Worm (Caenorhabditis elegans) whole organism, L2 larva: ENCODE results near the gene mltn-6.
A peak's percentile ranks its signal among the peaks of the same experiment; 100 is the strongest.

ENCODE experiments used
- C34F6.9 ChIP-seq: fragments of 150-350 bp; optimal IDR thresholded peaks from 2 replicates; lab custom pipeline; 2014; ENCODE audit warnings: missing biosample characterization, missing genetic modification characterization
- F13H6.1 ChIP-seq: sonication (generic microtip); optimal IDR thresholded peaks from 2 replicates; lab custom pipeline; 2016; ENCODE audit warnings: missing genetic modification characterization, missing compliant biosample characterization
- R02D3.7 ChIP-seq: fragments of 150-350 bp; optimal IDR thresholded peaks from 2 replicates; lab custom pipeline; 2014; ENCODE audit warnings: missing biosample characterization, missing genetic modification characterization
- Y55F3AM.14 ChIP-seq: fragments of 200-800 bp; sonication (Bioruptor generic); optimal IDR thresholded peaks from 2 replicates; lab custom pipeline; 2018; ENCODE audit warnings: mild to moderate bottlenecking, missing genetic modification characterization, missing compliant biosample characterization
- ZK546.5 ChIP-seq: sonication (generic microtip); optimal IDR thresholded peaks from 2 replicates; lab custom pipeline; 2017; ENCODE audit warnings: missing biosample characterization, missing genetic modification characterization
- alr-1 ChIP-seq: fragments of 150-350 bp; optimal IDR thresholded peaks from 2 replicates; lab custom pipeline; 2014; ENCODE audit warnings: missing biosample characterization, missing genetic modification characterization
- aly-2 ChIP-seq: fragments of 150-350 bp; optimal IDR thresholded peaks from 2 replicates; lab custom pipeline; 2014; ENCODE audit warnings: missing biosample characterization, missing genetic modification characterization
- ama-1 ChIP-seq: fragments of 150-350 bp; optimal IDR thresholded peaks from 2 replicates; lab custom pipeline; 2018; ENCODE audit warnings: inconsistent platforms
- blmp-1 ChIP-seq: sonication (generic microtip); optimal IDR thresholded peaks from 2 replicates; lab custom pipeline; 2017; ENCODE audit warnings: missing genetic modification characterization, mild to moderate bottlenecking, missing compliant biosample characterization, antibody characterized with exemption, moderate library complexity; ENCODE audit not compliant: insufficient read depth
- ceh-16 ChIP-seq: fragments of 150-350 bp; optimal IDR thresholded peaks from 2 replicates; lab custom pipeline; 2014; ENCODE audit warnings: missing biosample characterization, missing genetic modification characterization
- ceh-82 ChIP-seq: fragments of 150-350 bp; optimal IDR thresholded peaks from 2 replicates; lab custom pipeline; 2014; ENCODE audit warnings: missing biosample characterization, missing genetic modification characterization
- crh-2 ChIP-seq: sonication (generic microtip); optimal IDR thresholded peaks from 2 replicates; lab custom pipeline; 2017; ENCODE audit warnings: missing biosample characterization, missing genetic modification characterization
- dmd-4 ChIP-seq: sonication (generic microtip); optimal IDR thresholded peaks from 2 replicates; lab custom pipeline; 2017; ENCODE audit warnings: missing biosample characterization, missing genetic modification characterization
- egl-27 ChIP-seq: sonication (generic microtip); optimal IDR thresholded peaks from 3 replicates; lab custom pipeline; 2017; ENCODE audit warnings: missing biosample characterization, missing genetic modification reagents, missing genetic modification characterization
- elt-1 ChIP-seq: fragments of 150-350 bp; optimal IDR thresholded peaks from 2 replicates; lab custom pipeline; 2014; ENCODE audit warnings: missing biosample characterization, missing genetic modification characterization
- elt-3 ChIP-seq: sonication (generic microtip); optimal IDR thresholded peaks from 2 replicates; lab custom pipeline; 2017; ENCODE audit warnings: missing biosample characterization, missing genetic modification characterization
- fos-1 ChIP-seq: fragments of 150-350 bp; optimal IDR thresholded peaks from 2 replicates; lab custom pipeline; 2014; ENCODE audit warnings: missing biosample characterization, missing genetic modification characterization
- gmeb-1 ChIP-seq: fragments of 150-350 bp; optimal IDR thresholded peaks from 2 replicates; lab custom pipeline; 2014; ENCODE audit warnings: missing biosample characterization, missing genetic modification characterization
- lin-11 ChIP-seq: fragments of 150-350 bp; sonication (generic microtip); optimal IDR thresholded peaks from 2 replicates; lab custom pipeline; 2014; ENCODE audit warnings: missing biosample characterization, missing genetic modification characterization, inconsistent platforms, mixed read lengths
- lin-13 ChIP-seq: fragments of 150-350 bp; optimal IDR thresholded peaks from 2 replicates; lab custom pipeline; 2014; ENCODE audit warnings: missing biosample characterization, missing genetic modification reagents, missing genetic modification characterization
- lin-39 ChIP-seq: fragments of 150-350 bp; optimal IDR thresholded peaks from 2 replicates; lab custom pipeline; 2014; ENCODE audit warnings: missing biosample characterization, missing genetic modification reagents, missing genetic modification characterization
- lsy-2 ChIP-seq, 2 experiments: fragments of 150-350 bp in 1 of 2; sonication (generic microtip) in 1 of 2; optimal IDR thresholded peaks; 2 replicates each; lab custom pipeline; 2014 to 2017; ENCODE audit warnings: missing biosample characterization in 2 of 2, missing genetic modification characterization in 2 of 2
- mab-5 ChIP-seq: fragments of 150-350 bp; optimal IDR thresholded peaks from 2 replicates; lab custom pipeline; 2014; ENCODE audit warnings: missing biosample characterization, missing genetic modification characterization
- mbf-1 ChIP-seq: sonication (generic microtip); optimal IDR thresholded peaks from 2 replicates; lab custom pipeline; 2017; ENCODE audit warnings: missing biosample characterization, missing genetic modification characterization
- mdl-1 ChIP-seq, 2 experiments: fragments of 150-350 bp in 1 of 2; sonication (generic microtip) in 1 of 2; optimal IDR thresholded peaks; 2 replicates each; lab custom pipeline; 2017; ENCODE audit warnings: missing biosample characterization in 2 of 2, missing genetic modification characterization in 2 of 2
- nhr-10 ChIP-seq: sonication (generic microtip); optimal IDR thresholded peaks from 2 replicates; lab custom pipeline; 2017; ENCODE audit warnings: missing biosample characterization, missing genetic modification characterization
- nhr-11 ChIP-seq: fragments of 150-350 bp; optimal IDR thresholded peaks from 2 replicates; lab custom pipeline; 2014; ENCODE audit warnings: missing biosample characterization, missing genetic modification characterization
- nhr-12 ChIP-seq: fragments of 150-350 bp; optimal IDR thresholded peaks from 2 replicates; lab custom pipeline; 2014; ENCODE audit warnings: missing biosample characterization, missing genetic modification characterization
- nhr-129 ChIP-seq: fragments of 150-350 bp; optimal IDR thresholded peaks from 2 replicates; lab custom pipeline; 2014; ENCODE audit warnings: missing biosample characterization, missing genetic modification characterization
- nhr-21 ChIP-seq: fragments of 150-350 bp; optimal IDR thresholded peaks from 2 replicates; lab custom pipeline; 2014; ENCODE audit warnings: missing biosample characterization, missing genetic modification characterization
- nhr-23 ChIP-seq: fragments of 150-350 bp; optimal IDR thresholded peaks from 2 replicates; lab custom pipeline; 2014; ENCODE audit warnings: missing biosample characterization, missing genetic modification reagents, missing genetic modification characterization
- nhr-237 ChIP-seq: fragments of 150-350 bp; optimal IDR thresholded peaks from 2 replicates; lab custom pipeline; 2014; ENCODE audit warnings: missing biosample characterization, missing genetic modification characterization
- nhr-25 ChIP-seq: fragments of 150-350 bp; sonication (generic microtip); optimal IDR thresholded peaks from 3 replicates; lab custom pipeline; 2014; ENCODE audit warnings: missing biosample characterization, missing genetic modification characterization
- nhr-6 ChIP-seq: fragments of 150-350 bp; optimal IDR thresholded peaks from 2 replicates; lab custom pipeline; 2014; ENCODE audit warnings: missing biosample characterization, missing genetic modification characterization
- nhr-77 ChIP-seq: fragments of 150-350 bp; optimal IDR thresholded peaks from 2 replicates; lab custom pipeline; 2014; ENCODE audit warnings: missing biosample characterization, missing genetic modification characterization
- peb-1 ChIP-seq: fragments of 150-350 bp; optimal IDR thresholded peaks from 2 replicates; lab custom pipeline; 2014; ENCODE audit warnings: missing biosample characterization, missing genetic modification characterization
- sem-4 ChIP-seq: fragments of 150-350 bp; optimal IDR thresholded peaks from 2 replicates; lab custom pipeline; 2014; ENCODE audit warnings: missing biosample characterization, missing genetic modification reagents, missing genetic modification characterization
- skn-1 ChIP-seq: sonication (generic microtip); optimal IDR thresholded peaks from 2 replicates; lab custom pipeline; 2017; ENCODE audit warnings: missing biosample characterization, missing genetic modification characterization
- sma-3 ChIP-seq: sonication (generic microtip); optimal IDR thresholded peaks from 2 replicates; lab custom pipeline; 2016; ENCODE audit warnings: missing genetic modification reagents, missing genetic modification characterization, missing compliant biosample characterization
- sma-9 ChIP-seq, 2 experiments: fragments of 150-350 bp in 1 of 2; sonication (generic microtip) in 1 of 2; optimal IDR thresholded peaks; 2 replicates each; lab custom pipeline; 2014 to 2016; ENCODE audit warnings: missing genetic modification characterization in 2 of 2, mild to moderate bottlenecking in 1 of 2, missing biosample characterization in 1 of 2, missing compliant biosample characterization in 1 of 2, missing genetic modification reagents in 1 of 2, moderate library complexity in 1 of 2
- snpc-4 ChIP-seq: fragments of 150-350 bp; optimal IDR thresholded peaks from 2 replicates; lab custom pipeline; 2014; ENCODE audit warnings: missing biosample characterization, missing genetic modification characterization
- unc-39 ChIP-seq: fragments of 150-350 bp; optimal IDR thresholded peaks from 2 replicates; lab custom pipeline; 2014; ENCODE audit warnings: missing biosample characterization, missing genetic modification characterization
- unc-55 ChIP-seq: fragments of 150-350 bp; sonication (generic microtip); optimal IDR thresholded peaks from 3 replicates; lab custom pipeline; 2014; ENCODE audit warnings: missing biosample characterization, missing genetic modification reagents, missing genetic modification characterization
- unc-62 ChIP-seq: fragments of 150-350 bp; optimal IDR thresholded peaks from 2 replicates; lab custom pipeline; 2014; ENCODE audit warnings: missing biosample characterization, missing genetic modification reagents, missing genetic modification characterization
- zag-1 ChIP-seq: fragments of 150-350 bp; optimal IDR thresholded peaks from 2 replicates; lab custom pipeline; 2014; ENCODE audit warnings: missing biosample characterization, missing genetic modification characterization
- ztf-1 ChIP-seq: fragments of 200-800 bp; sonication (Bioruptor generic); conservative IDR thresholded peaks from 2 replicates; pipeline ENCODE4 v1.3.6; 2022; ENCODE audit warnings: missing genetic modification characterization, missing compliant biosample characterization
- ztf-11 ChIP-seq: sonication (generic microtip); optimal IDR thresholded peaks from 2 replicates; lab custom pipeline; 2017; ENCODE audit warnings: missing biosample characterization, missing genetic modification characterization
- ztf-4 ChIP-seq: fragments of 150-350 bp; optimal IDR thresholded peaks from 2 replicates; lab custom pipeline; 2014; ENCODE audit warnings: missing biosample characterization, missing genetic modification characterization

mltn-6 gene

ce11 chrV:347561-348345, 17.0 kb upstream of the mltn-6 start:
- TF ChIP-seq elt-3 (tag; lab: Kevin White, UChicago) (no peak), nhr-10 (no peak), peb-1 (tag; lab: Kevin White, UChicago) (no peak), nhr-11 (no peak), elt-1 (tag; lab: Kevin White, UChicago) (no peak), ztf-11 (tag; lab: Kevin White, UChicago) (no peak), skn-1 (tag; lab: Kevin White, UChicago) (no peak), nhr-12 (tag; lab: Kevin White, UChicago) (no peak), nhr-25 (no peak), zag-1 (tag; lab: Kevin White, UChicago) (no peak), unc-39 (tag; lab: Kevin White, UChicago) (no peak), blmp-1 (tag; lab: Kevin White, UChicago) (no peak), Y55F3AM.14 (GFP tag; lab: Kevin White, UChicago) (no peak), ZK546.5 (no peak), nhr-23 (tag; lab: Kevin White, UChicago) (no peak), lin-11 (no peak), nhr-6 (tag; lab: Kevin White, UChicago) (no peak)

ce11 chrV:349054-349453, 15.7 kb upstream of the mltn-6 start, which contains the start of gene atg-9:
TSS of gene atg-9 (plus strand) at chrV:349385.
- TF ChIP-seq sma-3, result peak; percentile 58
- no peak for TF ChIP-seq elt-1 (tag; lab: Kevin White, UChicago)
- no peak for TF ChIP-seq unc-62 (GFP tag; lab: Kevin White, UChicago)
- TF ChIP-seq Y55F3AM.14 (GFP tag; lab: Kevin White, UChicago), result peak; percentile 40
- peak; percentile 23 for TF ChIP-seq nhr-21 (tag; lab: Kevin White, UChicago)
- peak; percentile 47 for TF ChIP-seq ztf-4
- no peak for TF ChIP-seq unc-39 (tag; lab: Kevin White, UChicago)
- TF ChIP-seq lin-13, result peak; percentile 53
- TF ChIP-seq nhr-11, result no peak
- TF ChIP-seq fos-1 (tag; lab: Kevin White, UChicago), result peak; percentile 67
- no peak for TF ChIP-seq lin-39
- TF ChIP-seq aly-2 (tag; lab: Kevin White, UChicago), result no peak
- no peak for TF ChIP-seq peb-1 (tag; lab: Kevin White, UChicago)
- no peak for TF ChIP-seq snpc-4 (tag; lab: Kevin White, UChicago)
- peak; percentile 48 for TF ChIP-seq sma-9 (GFP tag; optimal IDR thresholded peaks at IDR 0.05; lab: Kevin White, UChicago)
- no peak for TF ChIP-seq sma-9 (tag; optimal IDR thresholded peaks at IDR 0.05; lab: Kevin White, UChicago)
- TF ChIP-seq nhr-77, result no peak
- no peak for TF ChIP-seq nhr-6 (tag; lab: Kevin White, UChicago)
- TF ChIP-seq nhr-10, result no peak
- peak; percentile 55 for TF ChIP-seq sem-4
- no peak for TF ChIP-seq skn-1 (tag; lab: Kevin White, UChicago)
- TF ChIP-seq lin-11, result no peak
- no peak for TF ChIP-seq dmd-4
- TF ChIP-seq ceh-16 (tag; lab: Kevin White, UChicago), result peak; percentile 57
- TF ChIP-seq zag-1 (tag; lab: Kevin White, UChicago), result no peak
- TF ChIP-seq unc-55 (GFP tag; lab: Kevin White, UChicago), result peak; percentile 40
- TF ChIP-seq elt-3 (tag; lab: Kevin White, UChicago), result no peak
- no peak for TF ChIP-seq R02D3.7
- TF ChIP-seq ama-1 (lab: Kevin White, UChicago), result peak; percentile 58
- TF ChIP-seq egl-27 (tag; lab: Kevin White, UChicago), result no peak
- TF ChIP-seq mdl-1 (tag; optimal IDR thresholded peaks at IDR 0.05; lab: Kevin White, UChicago), result peak; percentile 59 to 89
- peak; percentile 23 for TF ChIP-seq blmp-1 (tag; lab: Kevin White, UChicago)
- peak; percentile 80 for TF ChIP-seq C34F6.9
- TF ChIP-seq ztf-11 (tag; lab: Kevin White, UChicago), result no peak
- no peak for TF ChIP-seq ceh-82
- TF ChIP-seq mab-5 (tag; lab: Kevin White, UChicago), result peak; percentile 6
- peak; percentile 75 for TF ChIP-seq gmeb-1 (tag; lab: Kevin White, UChicago)
- peak; percentile 50 for TF ChIP-seq F13H6.1 (tag; lab: Kevin White, UChicago)
- TF ChIP-seq nhr-12 (tag; lab: Kevin White, UChicago), result no peak
- no peak for TF ChIP-seq nhr-237 (tag; lab: Kevin White, UChicago)
- peak; percentile 84 for TF ChIP-seq nhr-25
- no peak for TF ChIP-seq nhr-23 (tag; lab: Kevin White, UChicago)
- no peak for TF ChIP-seq mbf-1 (tag; lab: Kevin White, UChicago)
- TF ChIP-seq lsy-2 (tag; optimal IDR thresholded peaks at IDR 0.05; lab: Kevin White, UChicago), result peak; percentile 20 to 73
- peak; percentile 71 for TF ChIP-seq nhr-129 (tag; lab: Kevin White, UChicago)
- peak; percentile 79 for TF ChIP-seq crh-2 (tag; lab: Kevin White, UChicago)
- no peak for TF ChIP-seq alr-1 (tag; lab: Kevin White, UChicago)
- no peak for TF ChIP-seq ztf-1
- no peak for TF ChIP-seq ZK546.5
